Fruit fly (Drosophila melanogaster) whole organism, pupa: ENCODE data around the gene CG6441.

Experiments used
- CG10348 ChIP-seq: fragments of 200-800 bp; sonication (Bioruptor generic); IDR thresholded peaks from 2 replicates; pipeline ENCODE4 v1.3.6; 2022; ENCODE audit warnings: missing biosample characterization, missing genetic modification characterization
- CG12605 ChIP-seq: fragments of 200-800 bp; sonication (Bioruptor generic); IDR thresholded peaks from 2 replicates; pipeline ENCODE4 v1.3.6; 2022; ENCODE audit warnings: missing biosample characterization, missing genetic modification characterization
- CG13204 ChIP-seq: fragments of 200-800 bp; sonication (Bioruptor generic); optimal IDR thresholded peaks from 2 replicates; lab custom pipeline; 2018; ENCODE audit warnings: missing biosample characterization, mild to moderate bottlenecking, missing genetic modification characterization, moderate library complexity
- CG14655 ChIP-seq: fragments of 200-800 bp; sonication (Bioruptor generic); optimal IDR thresholded peaks from 3 replicates; lab custom pipeline; 2017; ENCODE audit warnings: mild to moderate bottlenecking, missing biosample characterization, missing genetic modification reagents, missing genetic modification characterization
- CG15710 ChIP-seq: fragments of 200-800 bp; sonication (Bioruptor generic); optimal IDR thresholded peaks from 2 replicates; lab custom pipeline; 2018; ENCODE audit warnings: missing biosample characterization, mild to moderate bottlenecking, missing genetic modification characterization, moderate library complexity
- CG17806 ChIP-seq: fragments of 200-800 bp; sonication (Bioruptor generic); optimal IDR thresholded peaks from 2 replicates; lab custom pipeline; 2018; ENCODE audit warnings: missing biosample characterization, mild to moderate bottlenecking, missing genetic modification characterization, moderate library complexity
- CG32121 ChIP-seq: fragments of 200-800 bp; sonication (Bioruptor generic); IDR thresholded peaks from 2 replicates; pipeline ENCODE4 v1.3.6; 2022; ENCODE audit warnings: missing biosample characterization, missing genetic modification characterization
- CG34367 ChIP-seq: fragments of 200-800 bp; sonication (Bioruptor generic); optimal IDR thresholded peaks from 2 replicates; lab custom pipeline; 2018; ENCODE audit warnings: missing biosample characterization, mild to moderate bottlenecking, missing genetic modification characterization
- CG4496 ChIP-seq: fragments of 200-800 bp; sonication (Bioruptor generic); IDR thresholded peaks from 3 replicates; pipeline ENCODE4 v1.3.6; 2022; ENCODE audit warnings: missing biosample characterization, missing genetic modification characterization
- CG8159 ChIP-seq: fragments of 200-800 bp; sonication (Bioruptor generic); optimal IDR thresholded peaks from 3 replicates; lab custom pipeline; 2018; ENCODE audit warnings: missing biosample characterization, mild to moderate bottlenecking, missing genetic modification characterization, moderate library complexity
- CG8301 ChIP-seq: fragments of 200-800 bp; sonication (Bioruptor generic); optimal IDR thresholded peaks from 2 replicates; lab custom pipeline; 2018; ENCODE audit warnings: missing biosample characterization, mild to moderate bottlenecking, missing genetic modification characterization
- CG9948 ChIP-seq: fragments of 200-800 bp; sonication (Bioruptor generic); optimal IDR thresholded peaks from 2 replicates; lab custom pipeline; 2018; ENCODE audit warnings: missing biosample characterization, mild to moderate bottlenecking, missing genetic modification characterization, moderate library complexity
- D1 ChIP-seq: fragments of 200-800 bp; sonication (Bioruptor generic); optimal IDR thresholded peaks from 2 replicates; lab custom pipeline; 2018; ENCODE audit warnings: missing biosample characterization, mild to moderate bottlenecking, missing genetic modification characterization, moderate library complexity
- EcR ChIP-seq: fragments of 200-800 bp; sonication (Bioruptor generic); optimal IDR thresholded peaks from 3 replicates; lab custom pipeline; 2019; ENCODE audit warnings: missing biosample characterization, missing genetic modification characterization, mild to moderate bottlenecking, moderate library complexity, missing genetic modification reagents
- Ets98B ChIP-seq: fragments of 200-800 bp; sonication (Bioruptor generic); IDR thresholded peaks from 2 replicates; pipeline ENCODE4 v1.3.6; 2022; ENCODE audit warnings: missing biosample characterization, missing genetic modification characterization
- Pif1A ChIP-seq: fragments of 200-800 bp; sonication (Bioruptor generic); optimal IDR thresholded peaks from 3 replicates; lab custom pipeline; 2016; ENCODE audit warnings: missing biosample characterization, missing genetic modification characterization
- Pif1B ChIP-seq: fragments of 200-800 bp; sonication (Bioruptor generic); optimal IDR thresholded peaks from 3 replicates; lab custom pipeline; 2016; ENCODE audit warnings: missing biosample characterization, missing genetic modification characterization
- Snoo ChIP-seq: fragments of 200-800 bp; sonication (Bioruptor generic); optimal IDR thresholded peaks from 3 replicates; lab custom pipeline; 2017; ENCODE audit warnings: missing biosample characterization, mild to moderate bottlenecking, missing genetic modification characterization, inconsistent platforms
- fd96Ca ChIP-seq: fragments of 200-800 bp; sonication (Bioruptor generic); IDR thresholded peaks from 3 replicates; pipeline ENCODE4 v1.3.6; 2022; ENCODE audit warnings: missing biosample characterization, missing genetic modification characterization
- gl ChIP-seq: fragments of 200-800 bp; sonication (Bioruptor generic); optimal IDR thresholded peaks from 2 replicates; lab custom pipeline; 2018; ENCODE audit warnings: missing biosample characterization, mild to moderate bottlenecking, missing genetic modification characterization
- rn ChIP-seq: fragments of 200-800 bp; sonication (Bioruptor generic); IDR thresholded peaks from 2 replicates; pipeline ENCODE4 v1.3.6; 2022; ENCODE audit warnings: missing biosample characterization, missing genetic modification characterization

Gene CG6441

DNA sequence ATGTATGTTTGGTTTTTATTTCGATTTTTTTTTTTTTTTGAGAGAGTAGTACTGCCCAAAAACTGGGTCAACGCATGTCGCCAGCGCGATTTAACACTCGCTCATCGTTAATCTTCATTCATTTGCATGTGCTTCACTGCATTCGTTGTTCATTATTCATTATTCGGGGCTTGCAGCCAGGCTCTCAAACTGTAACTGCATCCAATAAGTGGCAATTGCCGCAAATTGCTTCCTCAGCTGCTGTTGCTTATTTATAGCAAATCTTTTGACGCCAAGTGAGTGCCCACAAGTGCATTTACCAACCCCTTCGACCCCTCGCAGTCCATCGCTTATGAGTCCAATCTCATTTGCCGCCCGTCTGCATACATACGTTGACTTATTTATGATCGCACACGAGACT is 32.9 kb downstream of the CG6441 start:
- TF ChIP-seq Ets98B (GFP tag; lab: Robert Waterston, UW) (no peak), rn (GFP tag; lab: Robert Waterston, UW) (no peak), CG17806 (tag; lab: Kevin White, UChicago) (no peak), CG32121 (GFP tag; lab: Robert Waterston, UW) (no peak), CG12605 (GFP tag; lab: Robert Waterston, UW) (no peak), Pif1A (GFP tag; lab: Kevin White, UChicago) (no peak), CG15710 (no peak), CG13204 (GFP tag; lab: Kevin White, UChicago) (no peak), CG34367 (tag; lab: Kevin White, UChicago) (no peak), Pif1B (GFP tag; lab: Kevin White, UChicago) (no peak)
- TF ChIP-seq, all 21 proteins: peak for 0

DNA sequence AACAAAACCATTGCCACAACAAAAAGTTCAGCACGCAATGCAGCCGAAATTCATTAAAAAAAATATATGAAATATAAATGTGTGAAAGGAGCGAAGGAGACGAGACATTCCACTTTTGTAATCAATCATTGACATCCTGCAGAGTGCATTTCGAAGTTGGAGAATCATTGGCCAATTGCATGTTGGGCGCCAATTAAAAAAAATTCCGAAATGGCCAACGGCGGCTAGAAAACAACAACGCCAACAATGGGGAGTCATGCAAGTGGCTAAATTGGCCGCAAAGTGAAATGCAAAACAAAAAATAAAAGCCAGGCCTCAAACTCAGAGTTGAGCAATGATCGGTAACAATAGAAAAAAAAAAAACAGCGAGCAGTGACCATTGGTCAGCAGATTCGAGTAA is 34.0 kb downstream of the CG6441 start:
- TF ChIP-seq CG9948 (tag; lab: Kevin White, UChicago) = no peak
- TF ChIP-seq CG14655 (GFP tag; lab: Kevin White, UChicago) = no peak
- TF ChIP-seq CG32121 (GFP tag; lab: Robert Waterston, UW) = no peak
- TF ChIP-seq gl (tag; lab: Kevin White, UChicago) = no peak
- TF ChIP-seq Pif1A (GFP tag; lab: Kevin White, UChicago) = no peak
- no peak for TF ChIP-seq CG8301 (tag; lab: Kevin White, UChicago)
- no peak for TF ChIP-seq CG13204 (GFP tag; lab: Kevin White, UChicago)
- no peak for TF ChIP-seq D1

DNA sequence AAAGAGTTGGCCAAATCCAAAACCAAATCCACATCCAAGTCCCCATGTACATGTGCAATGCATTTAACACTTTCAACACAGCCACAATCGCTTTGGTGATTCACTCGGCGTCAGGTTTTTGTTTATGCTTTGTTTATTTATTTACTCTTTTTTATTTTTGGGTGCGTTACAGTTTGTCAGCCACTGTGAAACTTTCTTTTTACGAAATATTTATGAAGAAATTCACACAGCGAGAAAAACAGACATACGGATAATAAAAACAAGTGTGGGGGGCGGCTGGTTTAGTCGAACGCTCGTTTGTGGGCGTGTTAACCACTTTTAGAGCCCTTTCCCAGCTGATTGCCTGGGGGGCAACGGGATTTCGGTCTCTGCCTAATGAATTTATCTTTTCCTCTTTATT is 34.4 kb downstream of the CG6441 start:
- no peak for TF ChIP-seq CG8301 (tag; lab: Kevin White, UChicago)
- TF ChIP-seq gl (tag; lab: Kevin White, UChicago) = no peak
- no peak for TF ChIP-seq CG32121 (GFP tag; lab: Robert Waterston, UW)
- TF ChIP-seq CG10348 = no peak
- no peak for TF ChIP-seq fd96Ca (GFP tag; lab: Robert Waterston, UW)
- no peak for TF ChIP-seq CG34367 (tag; lab: Kevin White, UChicago)
- no peak for TF ChIP-seq Pif1B (GFP tag; lab: Kevin White, UChicago)
- TF ChIP-seq CG8159 (tag; lab: Kevin White, UChicago) = no peak

DNA sequence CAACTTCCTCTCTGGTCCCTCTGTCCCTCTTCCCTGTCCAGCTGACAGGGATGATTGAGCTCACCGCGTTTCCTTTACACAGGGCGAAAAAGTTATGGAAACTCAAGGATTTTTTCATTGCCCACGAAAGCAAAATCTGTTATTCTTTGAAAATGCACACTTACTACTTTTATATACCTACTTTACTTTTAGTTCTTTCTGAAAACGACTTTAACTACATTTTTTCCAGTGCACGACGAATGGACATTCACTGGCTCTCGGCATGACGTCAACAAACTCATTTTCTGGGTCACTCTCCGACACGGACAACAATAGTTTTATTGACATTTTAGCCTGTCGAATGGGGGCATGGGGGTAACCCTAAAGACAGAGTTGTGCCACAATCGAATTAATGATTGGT is 38.4 kb downstream of the CG6441 start:
- peak; percentile 55 for TF ChIP-seq CG15710
- TF ChIP-seq CG34367 (tag; lab: Kevin White, UChicago) = peak; percentile 23
- TF ChIP-seq CG8301 (tag; lab: Kevin White, UChicago) = peak; percentile 62
- peak; percentile 84 for TF ChIP-seq CG4496 (GFP tag; lab: Robert Waterston, UW)
- TF ChIP-seq CG17806 (tag; lab: Kevin White, UChicago) = peak; percentile 63
- no peak for TF ChIP-seq CG10348
- TF ChIP-seq Ets98B (GFP tag; lab: Robert Waterston, UW) = peak; percentile 69
- peak; percentile 31; the same call in 1 of the 2 replicates for TF ChIP-seq CG12605 (GFP tag; lab: Robert Waterston, UW)
- peak; percentile 45 for TF ChIP-seq Snoo (tag; lab: Kevin White, UChicago)
- peak; percentile 34 for TF ChIP-seq gl (tag; lab: Kevin White, UChicago)
- peak; percentile 56 for TF ChIP-seq CG14655 (GFP tag; lab: Kevin White, UChicago)
- no peak for TF ChIP-seq rn (GFP tag; lab: Robert Waterston, UW)
- TF ChIP-seq fd96Ca (GFP tag; lab: Robert Waterston, UW) = peak; percentile 72
- TF ChIP-seq Pif1A (GFP tag; lab: Kevin White, UChicago) = peak; percentile 65
- peak; percentile 71 for TF ChIP-seq CG8159 (tag; lab: Kevin White, UChicago)
- peak; percentile 73 for TF ChIP-seq CG32121 (GFP tag; lab: Robert Waterston, UW)
- no peak for TF ChIP-seq CG13204 (GFP tag; lab: Kevin White, UChicago)
- no peak for TF ChIP-seq EcR (GFP tag; lab: Kevin White, UChicago)
- peak; percentile 29 for TF ChIP-seq CG9948 (tag; lab: Kevin White, UChicago)
- peak; percentile 23 for TF ChIP-seq Pif1B (GFP tag; lab: Kevin White, UChicago)
- no peak for TF ChIP-seq D1

DNA sequence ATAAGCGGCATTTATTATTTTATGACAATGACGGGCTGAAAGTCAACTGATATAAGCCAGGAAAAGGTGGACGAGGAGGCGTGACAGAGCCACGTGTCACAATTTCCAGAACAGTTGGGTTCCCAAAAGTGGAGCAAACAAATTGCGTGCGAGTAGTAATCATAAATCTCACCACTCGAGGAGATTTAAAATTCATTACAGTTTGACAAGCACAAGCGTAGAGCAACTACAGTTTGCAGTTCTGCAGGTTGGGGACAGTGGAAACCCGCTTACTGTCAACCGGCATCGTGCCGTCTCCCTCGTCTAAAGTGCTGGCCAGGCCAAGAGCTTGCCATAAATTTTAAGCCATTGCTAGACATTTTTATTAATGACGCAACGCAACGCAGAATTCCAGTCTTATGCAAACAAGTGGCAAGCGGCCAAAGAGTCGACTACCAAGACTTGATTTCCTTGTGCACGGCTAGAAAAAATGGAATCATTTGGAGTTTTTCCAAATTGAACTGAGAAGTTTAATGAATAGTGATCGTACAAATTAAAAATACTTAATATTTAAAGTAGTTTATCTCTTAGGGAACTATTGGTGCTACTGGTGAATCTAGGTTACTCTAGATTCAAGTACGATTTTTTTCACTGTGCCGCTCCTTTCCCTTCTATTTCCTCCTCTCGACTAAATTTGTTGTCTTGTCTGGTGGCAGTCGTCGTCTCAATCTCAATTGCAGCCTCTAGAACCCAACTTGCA is 39.0 kb downstream of the CG6441 start:
- TF ChIP-seq CG13204 (GFP tag; lab: Kevin White, UChicago) = no peak
- TF ChIP-seq CG8301 (tag; lab: Kevin White, UChicago) = peak; percentile 87
- no peak for TF ChIP-seq Snoo (tag; lab: Kevin White, UChicago)
- peak; percentile 85; the same call in 2 of the 3 replicates for TF ChIP-seq CG4496 (GFP tag; lab: Robert Waterston, UW)
- TF ChIP-seq EcR (GFP tag; lab: Kevin White, UChicago) = no peak
- peak; percentile 86 for TF ChIP-seq CG32121 (GFP tag; lab: Robert Waterston, UW)
- peak; percentile 48 for TF ChIP-seq CG17806 (tag; lab: Kevin White, UChicago)
- TF ChIP-seq CG12605 (GFP tag; lab: Robert Waterston, UW) = peak; percentile 38; the same call in 1 of the 2 replicates
- no peak for TF ChIP-seq CG15710
- peak; percentile 89 for TF ChIP-seq CG14655 (GFP tag; lab: Kevin White, UChicago)
- peak; percentile 62 for TF ChIP-seq CG8159 (tag; lab: Kevin White, UChicago)
- no peak for TF ChIP-seq Pif1B (GFP tag; lab: Kevin White, UChicago)
- peak; percentile 17 for TF ChIP-seq Pif1A (GFP tag; lab: Kevin White, UChicago)
- peak; percentile 47 for TF ChIP-seq CG9948 (tag; lab: Kevin White, UChicago)
- TF ChIP-seq D1 = peak; percentile 16
- peak; percentile 29; the same call in 1 of the 2 replicates for TF ChIP-seq rn (GFP tag; lab: Robert Waterston, UW)
- peak; percentile 86 for TF ChIP-seq Ets98B (GFP tag; lab: Robert Waterston, UW)
- TF ChIP-seq fd96Ca (GFP tag; lab: Robert Waterston, UW) = peak; percentile 79
- TF ChIP-seq gl (tag; lab: Kevin White, UChicago) = peak; percentile 24
